Worm (Caenorhabditis elegans) whole organism, L4 larva: ENCODE data around the gene srd-42.

ENCODE experiments used
- ama-1 ChIP-seq: fragments of 150-350 bp; optimal IDR thresholded peaks from 2 replicates; lab custom pipeline; 2014; ENCODE audit warnings: inconsistent platforms, mixed read lengths
- dmd-6 ChIP-seq: fragments of 200-800 bp; sonication (Bioruptor generic); IDR thresholded peaks from 2 replicates; pipeline ENCODE4 v1.3.6; 2022; ENCODE audit warnings: missing genetic modification reagents, missing genetic modification characterization, missing compliant biosample characterization
- tag-97 ChIP-seq: fragments of 200-800 bp; sonication (Bioruptor generic); IDR thresholded peaks from 2 replicates; pipeline ENCODE4 v1.3.6; 2022; ENCODE audit warnings: missing genetic modification characterization, missing compliant biosample characterization

- TF ChIP-seq ama-1 (lab: Kevin White, UChicago) (no peak), dmd-6 (GFP tag; lab: Robert Waterston, UW) (no peak), tag-97 (no peak)
Measured at ce11 chrX:13267230-13267629, 36.0 kb downstream of the srd-42 start, which contains the start of gene cyp-14A1.
